Fruit fly (Drosophila melanogaster): ENCODE data around the gene CG32819.
A peak's percentile ranks its signal among the peaks of the same experiment; 100 is the strongest.
"Not testable (repeated sequence)": the region's sequence is repeated elsewhere in the genome, so short reads cannot be mapped to it uniquely, and the experiment has no call there.

CG32819 gene

DNA sequence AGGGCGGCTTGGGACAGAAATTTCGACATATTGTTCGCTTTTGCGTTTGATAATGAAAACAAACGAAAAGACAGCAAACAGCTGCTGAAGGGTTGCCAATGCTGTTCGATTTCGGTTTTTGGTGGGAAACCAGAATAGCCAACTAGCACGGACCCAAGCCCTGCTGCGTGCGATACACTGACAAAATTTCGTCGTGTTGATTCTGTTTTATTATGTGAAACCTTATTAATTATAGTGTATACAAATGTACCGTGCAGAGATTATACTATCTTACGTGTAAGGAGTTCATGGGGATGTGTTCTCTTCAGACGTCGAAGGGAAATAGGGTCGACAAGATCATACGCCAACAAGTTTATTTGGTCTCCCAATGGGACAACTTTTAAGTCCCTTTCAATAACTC is 2.7 kb upstream of the CG32819 start, which contains the start of gene CG32500:
TSS of gene CG32500 (minus strand) at position 110 of the 400 bp plus-strand sequence.
- TF ChIP-seq CG4496 (GFP tag; IDR thresholded peaks at IDR 0.05) (0 out of 3 replicates have a peak, but pooled peaks have one; percentile 26), CG32121 (GFP tag; IDR thresholded peaks at IDR 0.05) (0 out of 2 replicates have a peak, but pooled peaks have one; percentile 21), Ets98B (GFP tag; IDR thresholded peaks at IDR 0.05) (0 out of 2 replicates have a peak, but pooled peaks have one; percentile 13), fd96Ca (GFP tag; IDR thresholded peaks at IDR 0.05) (peak; percentile 45; the same call in 2 of the 3 replicates)

DNA sequence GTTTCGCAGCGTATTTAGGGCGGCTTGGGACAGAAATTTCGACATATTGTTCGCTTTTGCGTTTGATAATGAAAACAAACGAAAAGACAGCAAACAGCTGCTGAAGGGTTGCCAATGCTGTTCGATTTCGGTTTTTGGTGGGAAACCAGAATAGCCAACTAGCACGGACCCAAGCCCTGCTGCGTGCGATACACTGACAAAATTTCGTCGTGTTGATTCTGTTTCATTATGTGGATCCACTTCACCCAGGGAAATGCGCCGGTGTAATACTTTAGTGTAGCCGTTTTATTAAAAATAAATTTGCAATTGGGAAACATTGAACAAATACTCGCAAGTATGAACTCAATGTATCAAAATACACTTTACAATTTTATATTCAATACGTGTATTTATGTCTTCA is 3.4 kb downstream of the CG32819 start, which contains the start of gene CG32857:
TSS of gene CG32857 (minus strand) at position 101 of the 400 bp plus-strand sequence.
- TF ChIP-seq CG14655 (GFP tag; optimal IDR thresholded peaks at IDR 0.05); CG10348 (GFP tag; IDR thresholded peaks at IDR 0.05); CG12605 (GFP tag; IDR thresholded peaks at IDR 0.05): not testable (repeated sequence)

DNA sequence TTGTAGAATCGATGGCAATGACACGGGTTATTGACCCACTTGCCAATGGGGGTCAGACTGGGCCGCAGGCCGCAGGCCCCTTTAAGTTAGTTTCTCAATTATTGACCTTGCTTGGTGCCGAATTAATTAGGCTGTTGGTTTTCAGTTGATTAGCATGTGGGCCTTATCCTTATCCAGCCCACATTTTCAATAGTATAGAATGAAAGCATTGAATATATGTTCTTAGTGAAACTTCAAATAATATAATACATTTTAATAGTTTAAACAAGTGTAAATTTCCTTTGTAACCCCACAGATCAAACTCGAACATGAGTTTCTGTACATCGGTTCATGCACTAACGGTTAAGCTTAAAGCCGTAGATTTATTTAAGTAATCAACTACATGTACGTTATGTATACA is 5.8 kb downstream of the CG32819 start, which contains the start of gene CG32820:
TSS of gene CG32820 (minus strand) at position 101 of the 400 bp plus-strand sequence.
- TF ChIP-seq CG4496 (GFP tag; IDR thresholded peaks at IDR 0.05): 0 out of 3 replicates have a peak, but pooled peaks have one; percentile 10

DNA sequence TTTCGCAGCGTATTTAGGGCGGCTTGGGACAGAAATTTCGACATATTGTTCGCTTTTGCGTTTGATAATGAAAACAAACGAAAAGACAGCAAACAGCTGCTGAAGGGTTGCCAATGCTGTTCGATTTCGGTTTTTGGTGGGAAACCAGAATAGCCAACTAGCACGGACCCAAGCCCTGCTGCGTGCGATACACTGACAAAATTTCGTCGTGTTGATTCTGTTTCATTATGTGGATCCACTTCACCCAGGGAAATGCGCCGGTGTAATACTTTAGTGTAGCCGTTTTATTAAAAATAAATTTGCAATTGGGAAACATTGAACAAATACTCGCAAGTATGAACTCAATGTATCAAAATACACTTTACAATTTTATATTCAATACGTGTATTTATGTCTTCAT is 9.5 kb downstream of the CG32819 start, which contains the start of gene CG33502:
TSS of gene CG33502 (minus strand) at position 101 of the 400 bp plus-strand sequence.
- TF ChIP-seq CG4496 (GFP tag; IDR thresholded peaks at IDR 0.05); CG8301 (tag; optimal IDR thresholded peaks at IDR 0.05); CG15710 (tag; optimal IDR thresholded peaks at IDR 0.05): not testable (repeated sequence)

DNA sequence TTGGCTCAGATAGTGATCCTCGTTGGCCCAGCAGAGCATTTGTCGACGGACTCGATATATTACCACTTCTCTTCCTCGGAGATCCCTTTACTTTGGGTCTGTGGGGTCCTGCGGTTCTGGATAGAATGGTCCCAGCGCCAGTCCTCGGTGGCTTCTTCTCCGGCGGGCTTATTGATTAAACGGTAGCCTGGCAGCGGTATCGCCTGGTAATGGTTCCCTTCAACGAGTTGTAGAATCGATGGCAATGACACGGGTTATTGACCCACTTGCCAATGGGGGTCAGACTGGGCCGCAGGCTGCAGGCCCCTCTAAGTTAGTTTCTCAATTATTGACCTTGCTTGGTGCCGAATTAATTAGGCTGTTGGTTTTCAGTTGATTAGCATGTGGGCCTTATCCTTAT is 12.1 kb downstream of the CG32819 start, which contains the start of gene CG17450:
TSS of gene CG17450 (minus strand) at position 101 of the 400 bp plus-strand sequence.
- TF ChIP-seq rn (GFP tag; IDR thresholded peaks at IDR 0.05); CG8301 (tag; optimal IDR thresholded peaks at IDR 0.05); Pif1A (GFP tag; optimal IDR thresholded peaks at IDR 0.05): not testable (repeated sequence)

DNA sequence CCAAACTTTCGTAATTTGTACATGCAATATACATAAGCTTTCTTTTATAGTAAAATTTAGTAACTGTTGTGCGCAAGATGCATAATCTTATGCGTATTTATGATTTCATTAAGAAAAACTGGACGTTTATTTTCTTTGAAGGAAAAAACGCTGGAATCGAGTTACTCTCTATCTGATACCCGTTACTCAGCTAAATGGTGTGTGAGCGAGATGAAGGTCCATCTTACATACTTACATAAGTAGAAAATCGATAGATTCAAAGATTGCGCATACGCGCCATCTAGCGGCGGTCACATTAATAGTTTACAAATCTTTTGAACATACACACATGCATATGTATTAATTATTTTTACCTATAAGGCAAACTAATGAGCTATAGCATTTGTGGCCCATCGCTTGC is 15.4 kb downstream of the CG32819 start:
- no peak for TF ChIP-seq CG13204 (GFP tag; optimal IDR thresholded peaks at IDR 0.05)

DNA sequence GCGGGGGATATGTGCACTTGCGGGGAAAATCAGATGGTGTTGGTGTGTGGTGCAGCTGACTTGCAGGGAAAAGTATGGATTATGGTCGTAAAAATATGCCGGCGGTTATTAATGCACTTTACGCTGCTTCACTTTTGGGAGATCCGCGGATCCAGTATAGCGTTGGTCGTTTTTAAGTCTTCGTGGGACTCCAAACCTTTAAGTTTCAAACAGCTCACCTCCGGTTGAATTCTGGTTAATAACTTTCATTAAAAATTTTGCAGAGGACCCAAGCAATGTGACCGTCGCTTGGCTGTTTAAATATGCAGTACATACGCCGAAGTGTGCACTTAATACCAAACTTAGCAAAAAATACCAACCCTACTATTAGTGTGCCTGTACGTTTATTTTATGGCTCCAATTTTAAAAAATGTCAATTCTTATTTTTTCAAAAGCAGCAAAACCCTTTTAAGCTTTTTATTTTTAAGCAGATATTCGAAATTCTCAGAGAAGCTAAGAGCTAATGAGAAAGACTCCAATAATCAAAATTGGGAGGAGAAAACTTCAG is 15.9 kb downstream of the CG32819 start, which contains the start of gene GCS2alpha:
TSS of gene GCS2alpha (minus strand) at position 309 of the 547 bp plus-strand sequence.
- no peak for TF ChIP-seq CG8159 (tag; optimal IDR thresholded peaks at IDR 0.05)
- no peak for TF ChIP-seq Snoo (tag; optimal IDR thresholded peaks at IDR 0.05)
- TF ChIP-seq CG12605 (GFP tag; IDR thresholded peaks at IDR 0.05): no peak
- no peak for TF ChIP-seq D1 (tag; optimal IDR thresholded peaks at IDR 0.05)
- TF ChIP-seq Pif1B (GFP tag; optimal IDR thresholded peaks at IDR 0.05): no peak
- TF ChIP-seq gl (tag; optimal IDR thresholded peaks at IDR 0.05): no peak
- no peak for TF ChIP-seq CG17806 (tag; optimal IDR thresholded peaks at IDR 0.05)
- TF ChIP-seq CG32121 (GFP tag; IDR thresholded peaks at IDR 0.05): no peak
- no peak for TF ChIP-seq CG15710 (tag; optimal IDR thresholded peaks at IDR 0.05)
- TF ChIP-seq CG13204 (GFP tag; optimal IDR thresholded peaks at IDR 0.05): no peak
- TF ChIP-seq CG8301 (tag; optimal IDR thresholded peaks at IDR 0.05): no peak
- TF ChIP-seq EcR (GFP tag; optimal IDR thresholded peaks at IDR 0.05): no peak
- TF ChIP-seq rn (GFP tag; IDR thresholded peaks at IDR 0.05): no peak
- no peak for TF ChIP-seq Pif1A (GFP tag; optimal IDR thresholded peaks at IDR 0.05)
- no peak for TF ChIP-seq CG4496 (GFP tag; IDR thresholded peaks at IDR 0.05)
- TF ChIP-seq CG14655 (GFP tag; optimal IDR thresholded peaks at IDR 0.05): no peak
- TF ChIP-seq Ets98B (GFP tag; IDR thresholded peaks at IDR 0.05): no peak
- no peak for TF ChIP-seq fd96Ca (GFP tag; IDR thresholded peaks at IDR 0.05)

DNA sequence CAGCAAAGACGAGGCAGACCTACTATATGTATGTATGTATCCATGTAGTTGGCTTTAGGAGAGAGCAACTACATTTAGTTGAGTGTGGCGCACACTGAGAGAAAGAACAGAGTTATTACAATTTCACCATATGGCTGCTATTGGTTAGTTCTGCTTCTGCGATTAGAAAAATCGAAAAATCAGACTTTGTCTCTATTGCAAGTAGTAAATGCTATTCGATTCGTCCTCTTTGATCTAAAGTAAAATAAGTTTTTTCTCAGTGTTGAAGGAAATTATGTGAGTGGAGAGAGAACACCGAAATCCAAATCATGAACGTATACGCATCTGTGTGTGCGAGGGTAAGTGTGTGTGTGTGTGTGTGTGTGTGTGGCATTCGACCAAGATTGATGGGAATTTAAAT is 27.0 kb downstream of the CG32819 start:
- peak; percentile 53 for TF ChIP-seq rn (GFP tag; IDR thresholded peaks at IDR 0.05)
- peak; percentile 87 for TF ChIP-seq CG17806 (tag; optimal IDR thresholded peaks at IDR 0.05)
- peak; percentile 73 for TF ChIP-seq gl (tag; optimal IDR thresholded peaks at IDR 0.05)
- TF ChIP-seq CG14655 (GFP tag; optimal IDR thresholded peaks at IDR 0.05): peak; percentile 92
- peak; percentile 64 for TF ChIP-seq CG15710 (tag; optimal IDR thresholded peaks at IDR 0.05)
- TF ChIP-seq CG8301 (tag; optimal IDR thresholded peaks at IDR 0.05): peak; percentile 89
- peak; percentile 76 for TF ChIP-seq Pif1B (GFP tag; optimal IDR thresholded peaks at IDR 0.05)
- TF ChIP-seq Snoo (tag; optimal IDR thresholded peaks at IDR 0.05): peak; percentile 34
- TF ChIP-seq CG4496 (GFP tag; IDR thresholded peaks at IDR 0.05): peak; percentile 94
- TF ChIP-seq CG34367 (tag; optimal IDR thresholded peaks at IDR 0.05): peak; percentile 59
- peak; percentile 76 for TF ChIP-seq CG32121 (GFP tag; IDR thresholded peaks at IDR 0.05)
- peak; percentile 91 for TF ChIP-seq Pif1A (GFP tag; optimal IDR thresholded peaks at IDR 0.05)
- peak; percentile 67 for TF ChIP-seq D1 (tag; optimal IDR thresholded peaks at IDR 0.05)
- peak; percentile 88 for TF ChIP-seq Ets98B (GFP tag; IDR thresholded peaks at IDR 0.05)
- TF ChIP-seq CG12605 (GFP tag; IDR thresholded peaks at IDR 0.05): peak; percentile 84
- peak; percentile 86 for TF ChIP-seq CG8159 (tag; optimal IDR thresholded peaks at IDR 0.05)
- TF ChIP-seq fd96Ca (GFP tag; IDR thresholded peaks at IDR 0.05): peak; percentile 94
- TF ChIP-seq CG13204 (GFP tag; optimal IDR thresholded peaks at IDR 0.05): no peak
- no peak for TF ChIP-seq CG10348 (GFP tag; IDR thresholded peaks at IDR 0.05)
- TF ChIP-seq EcR (GFP tag; optimal IDR thresholded peaks at IDR 0.05): no peak
- peak; percentile 73 for TF ChIP-seq CG9948 (tag; optimal IDR thresholded peaks at IDR 0.05)
